Comparison of ENCODE assay signal across 1 fruit fly cellular context in genomic region chr3L:8156199-8156598, dm6.
TF ChIP-seq lines count a peak whose summit lies in the region.

No protein-coding gene starts in this region.

TF ChIP-seq in whole organism, prepupa, 60 proteins besides CTCF, POLR2A, EP300 and RAD21 (continued from another document):
- TF ChIP-seq svp (GFP tag; lab: Kevin White, UChicago): peak; percentile 75
- peak; percentile 23 for TF ChIP-seq lz (GFP tag; optimal IDR thresholded peaks at IDR 0.05; lab: Kevin White, UChicago)
- no peak for TF ChIP-seq Sox102F (GFP tag; optimal IDR thresholded peaks at IDR 0.05; lab: Kevin White, UChicago)
- TF ChIP-seq CG15336 (GFP tag; IDR thresholded peaks at IDR 0.05; lab: Robert Waterston, UW): peak; percentile 41; the same call in 1 of the 2 replicates
- no peak for TF ChIP-seq CG10631 (GFP tag; optimal IDR thresholded peaks at IDR 0.05; lab: Kevin White, UChicago)
- TF ChIP-seq OdsH (GFP tag; optimal IDR thresholded peaks at IDR 0.05; lab: Kevin White, UChicago): peak; percentile 17
- TF ChIP-seq dsx (GFP tag; optimal IDR thresholded peaks at IDR 0.05; lab: Kevin White, UChicago; ENCODE audit: poor library complexity, severe bottlenecking): no peak
- peak; percentile 29 for TF ChIP-seq CG8632 (GFP tag; optimal IDR thresholded peaks at IDR 0.05; lab: Kevin White, UChicago)
- peak; percentile 22 for TF ChIP-seq CG32006 (GFP tag; optimal IDR thresholded peaks at IDR 0.05; lab: Kevin White, UChicago)
- TF ChIP-seq CG10669 (GFP tag; optimal IDR thresholded peaks at IDR 0.05; lab: Kevin White, UChicago): peak; percentile 16
- no peak for TF ChIP-seq CG8319 (GFP tag; optimal IDR thresholded peaks at IDR 0.05; lab: Kevin White, UChicago)
- peak; percentile 12 for TF ChIP-seq Smox (GFP tag; optimal IDR thresholded peaks at IDR 0.05; lab: Kevin White, UChicago)
- TF ChIP-seq Sox15 (GFP tag; optimal IDR thresholded peaks at IDR 0.05; lab: Kevin White, UChicago): no peak
- TF ChIP-seq spab (GFP tag; optimal IDR thresholded peaks at IDR 0.05; lab: Kevin White, UChicago): no peak
- no peak for TF ChIP-seq CG1621 (tag; optimal IDR thresholded peaks at IDR 0.05; lab: Kevin White, UChicago)
- peak; percentile 15 for TF ChIP-seq net (GFP tag; optimal IDR thresholded peaks at IDR 0.05; lab: Kevin White, UChicago)
- peak; percentile 31 for TF ChIP-seq pdm3 (GFP tag; optimal IDR thresholded peaks at IDR 0.05; lab: Kevin White, UChicago)
- peak; percentile 68 for TF ChIP-seq CG6163 (GFP tag; IDR thresholded peaks at IDR 0.05; lab: Robert Waterston, UW)
- TF ChIP-seq Met (GFP tag; optimal IDR thresholded peaks at IDR 0.05; lab: Kevin White, UChicago): peak; percentile 29
- TF ChIP-seq CG7368 (GFP tag; optimal IDR thresholded peaks at IDR 0.05; lab: Kevin White, UChicago): no peak
- TF ChIP-seq CG8119 (GFP tag; IDR thresholded peaks at IDR 0.05; lab: Robert Waterston, UW): no peak
- TF ChIP-seq cyc (GFP tag; optimal IDR thresholded peaks at IDR 0.05; lab: Kevin White, UChicago): peak; percentile 11
- TF ChIP-seq Ets96B (tag; optimal IDR thresholded peaks at IDR 0.05; lab: Kevin White, UChicago): peak; percentile 1
- no peak for TF ChIP-seq CG4318 (GFP tag; optimal IDR thresholded peaks at IDR 0.05; lab: Kevin White, UChicago)
